Worm (Caenorhabditis elegans): ENCODE measurements around the gene glt-3.
A peak's percentile ranks its signal among the peaks of the same experiment; 100 is the strongest.

glt-3 gene

ce11 chrIV:10129957-10130356 is at the start of gene glt-3:
Gene glt-3, plus strand, starts transcription at chrIV:10130257.
- no peak for TF ChIP-seq lin-35 (GFP tag; optimal IDR thresholded peaks at IDR 0.05)
- TF ChIP-seq ceh-82 (tag; optimal IDR thresholded peaks at IDR 0.05), result no peak
- TF ChIP-seq sox-4 (tag; optimal IDR thresholded peaks at IDR 0.05), result no peak
- no peak for TF ChIP-seq mab-9 (GFP tag; IDR thresholded peaks at IDR 0.05)
- no peak for TF ChIP-seq alr-1 (tag; optimal IDR thresholded peaks at IDR 0.05; ENCODE audit: borderline replicate concordance)
- TF ChIP-seq C04F5.9 (tag; optimal IDR thresholded peaks at IDR 0.05), result no peak
- no peak for TF ChIP-seq efl-1 (optimal IDR thresholded peaks at IDR 0.05)
- no peak for TF ChIP-seq efl-1 (GFP tag; optimal IDR thresholded peaks at IDR 0.05 in 1 of 2)
- TF ChIP-seq unc-86 (tag; optimal IDR thresholded peaks at IDR 0.05), result no peak
- no peak for TF ChIP-seq nhr-77 (tag; optimal IDR thresholded peaks at IDR 0.05)
- no peak for TF ChIP-seq unc-98 (GFP tag; IDR thresholded peaks at IDR 0.05)
- no peak for TF ChIP-seq efl-3 (GFP tag; optimal IDR thresholded peaks at IDR 0.05)
- TF ChIP-seq rnt-1 (tag; optimal IDR thresholded peaks at IDR 0.05), result no peak
- TF ChIP-seq elt-3 (tag; optimal IDR thresholded peaks at IDR 0.05), result no peak
- no peak for TF ChIP-seq ztf-11 (tag; optimal IDR thresholded peaks at IDR 0.05)
- no peak for TF ChIP-seq egl-13 (tag; optimal IDR thresholded peaks at IDR 0.05)
- no peak for TF ChIP-seq Y116A8C.19 (tag; optimal IDR thresholded peaks at IDR 0.05; ENCODE audit: borderline replicate concordance)
- no peak for TF ChIP-seq ztf-4 (tag; optimal IDR thresholded peaks at IDR 0.05)
- TF ChIP-seq ama-1 (optimal IDR thresholded peaks at IDR 0.05), result no peak
- no peak for TF ChIP-seq hlh-17 (GFP tag; optimal IDR thresholded peaks at IDR 0.05; ENCODE audit: borderline replicate concordance)
- no peak for TF ChIP-seq fkh-4 (tag; optimal IDR thresholded peaks at IDR 0.05; ENCODE audit: borderline replicate concordance)

DNA sequence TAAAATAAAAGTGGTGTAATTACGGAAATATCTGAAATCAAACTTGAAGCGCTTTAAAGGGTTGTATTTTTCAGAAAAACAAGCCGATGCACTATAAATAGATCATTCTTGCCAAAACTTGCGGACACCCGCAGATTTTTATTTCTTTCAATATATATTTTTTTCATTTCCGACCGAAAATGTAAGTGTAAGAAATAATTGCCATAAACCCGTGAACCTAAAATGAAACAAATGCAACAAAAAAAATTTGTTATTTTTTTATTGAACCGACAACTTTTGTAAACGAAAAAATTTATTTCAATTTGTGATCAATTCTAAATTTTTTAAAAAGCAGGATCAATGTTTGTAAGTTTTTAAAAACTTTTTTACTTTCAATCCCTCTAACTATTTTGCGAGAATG is 49.2 kb upstream of the glt-3 start, which contains the start of gene W01B6.6:
Gene W01B6.6 (plus strand): TSS at position 301 of the 400 bp plus-strand sequence.
- no peak for TF ChIP-seq skn-1 (tag; optimal IDR thresholded peaks at IDR 0.05)

DNA sequence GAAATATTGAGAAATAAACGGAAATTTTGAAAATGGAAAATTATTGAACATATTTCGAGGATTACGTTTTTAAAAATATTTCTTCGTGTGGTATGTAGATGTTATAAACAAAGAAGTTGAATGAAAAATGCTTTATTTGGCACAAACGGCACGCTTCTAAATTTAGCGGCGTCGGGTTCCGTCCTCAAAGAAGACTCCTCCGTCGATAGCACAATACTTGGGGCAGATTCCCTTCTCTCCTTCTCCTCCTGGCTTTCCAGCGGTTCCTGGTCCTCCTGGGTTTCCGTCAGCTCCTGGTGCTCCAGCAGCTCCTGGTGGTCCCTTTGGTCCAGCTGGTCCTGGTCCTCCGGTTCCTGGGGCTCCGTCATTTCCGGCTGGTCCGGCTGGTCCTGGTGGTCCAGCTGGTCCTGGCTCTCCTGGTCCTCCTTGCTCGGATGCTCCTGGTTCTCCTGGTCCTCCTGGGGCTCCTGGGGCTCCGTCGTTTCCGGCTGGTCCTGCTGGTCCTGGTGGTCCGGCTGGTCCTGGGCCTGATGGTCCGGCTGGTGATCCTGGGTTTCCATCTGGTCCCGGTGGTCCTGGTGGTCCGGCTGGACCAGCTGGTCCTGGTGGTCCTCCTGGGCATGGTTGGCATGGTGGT is 45.6 kb upstream of the glt-3 start, which contains the start of gene W01B6.8:
Gene W01B6.8 (minus strand): TSS at position 51 of the 637 bp plus-strand sequence.
- no peak for TF ChIP-seq nhr-19 (GFP tag; conservative IDR thresholded peaks at IDR 0.05)
- no peak for TF ChIP-seq pag-3 (tag; optimal IDR thresholded peaks at IDR 0.05; ENCODE audit: borderline replicate concordance, insufficient read depth)
- TF ChIP-seq ceh-8 (GFP tag; optimal IDR thresholded peaks at IDR 0.05), result peak; percentile 83
- TF ChIP-seq aly-2 (tag; optimal IDR thresholded peaks at IDR 0.05), result no peak
- no peak for TF ChIP-seq fkh-8 (tag; optimal IDR thresholded peaks at IDR 0.05)
- no peak for TF ChIP-seq nhr-90 (tag; optimal IDR thresholded peaks at IDR 0.05; ENCODE audit: poor library complexity)
- no peak for TF ChIP-seq skn-1 (tag; optimal IDR thresholded peaks at IDR 0.05)
- no peak for TF ChIP-seq efl-1 (optimal IDR thresholded peaks at IDR 0.05)
- peak in 1 of 2 experiments; percentile 81 for TF ChIP-seq efl-1 (GFP tag; optimal IDR thresholded peaks at IDR 0.05 in 1 of 2)
- no peak for TF ChIP-seq ets-5 (GFP tag; IDR thresholded peaks at IDR 0.05)
- TF ChIP-seq ceh-63 (GFP tag; optimal IDR thresholded peaks at IDR 0.05), result no peak
- no peak for TF ChIP-seq tlp-1 (tag; optimal IDR thresholded peaks at IDR 0.05)
- no peak for TF ChIP-seq vab-15 (tag; optimal IDR thresholded peaks at IDR 0.05)
- no peak for TF ChIP-seq snpc-4 (tag; optimal IDR thresholded peaks at IDR 0.05)
- TF ChIP-seq alr-1 (tag; optimal IDR thresholded peaks at IDR 0.05; ENCODE audit: borderline replicate concordance), result no peak
- TF ChIP-seq jun-1 (tag; optimal IDR thresholded peaks at IDR 0.05), result no peak

DNA sequence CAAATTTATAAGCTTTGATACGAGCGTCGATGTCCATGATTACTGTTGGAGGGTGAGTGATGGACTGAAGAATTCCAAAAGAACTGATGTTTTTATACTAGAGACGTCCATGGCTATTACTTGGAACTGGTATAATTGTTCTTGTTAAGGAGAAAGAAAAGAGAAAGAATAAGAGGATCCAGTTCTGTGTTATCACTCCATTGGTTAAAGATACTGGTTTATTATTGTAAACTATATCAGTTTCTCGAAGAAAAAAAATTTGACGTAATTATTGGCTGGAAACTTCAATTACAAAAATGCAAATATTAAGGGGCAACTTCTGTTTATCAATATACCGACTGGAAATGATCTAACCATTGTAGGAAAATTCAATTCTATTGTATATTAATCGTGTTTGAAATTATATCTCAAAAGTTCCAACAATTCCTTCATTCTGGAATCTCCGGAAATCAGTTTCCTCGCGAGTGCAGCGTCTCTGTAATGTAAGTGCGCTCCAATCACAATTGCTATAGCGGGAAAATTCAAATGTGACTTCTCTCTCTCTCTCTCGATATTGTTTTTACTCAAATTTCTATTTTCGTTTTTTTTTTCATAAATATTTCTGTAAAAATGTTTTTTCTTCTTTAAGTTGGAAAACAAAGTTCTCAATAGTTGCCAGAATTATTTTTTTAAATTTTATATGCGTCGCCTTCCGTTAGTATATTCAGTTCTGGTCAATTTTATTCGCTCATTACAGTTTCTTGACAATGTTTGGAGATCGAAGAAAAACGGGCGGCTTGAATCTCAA is 44.5 kb upstream of the glt-3 start, which contains the start of the genes col-2 and ndc-80:
Gene col-2 (minus strand): TSS at position 51 of the 787 bp plus-strand sequence.
Gene ndc-80 (plus strand): TSS at position 737 of the 787 bp plus-strand sequence.
- no peak for TF ChIP-seq ceh-8 (GFP tag; optimal IDR thresholded peaks at IDR 0.05)
- peak; percentile 91 to 94 for TF ChIP-seq efl-1 (optimal IDR thresholded peaks at IDR 0.05)
- peak; percentile 88 to 99 for TF ChIP-seq efl-1 (GFP tag; optimal IDR thresholded peaks at IDR 0.05 in 1 of 2)
- TF ChIP-seq Y116A8C.19 (tag; optimal IDR thresholded peaks at IDR 0.05; ENCODE audit: borderline replicate concordance), result no peak
- peak; percentile 70 for TF ChIP-seq skn-1 (tag; optimal IDR thresholded peaks at IDR 0.05)
- no peak for TF ChIP-seq ets-5 (GFP tag; IDR thresholded peaks at IDR 0.05)
- TF ChIP-seq snpc-4 (tag; optimal IDR thresholded peaks at IDR 0.05), result peak; percentile 13
- TF ChIP-seq tbx-2 (tag; optimal IDR thresholded peaks at IDR 0.05), result peak; percentile 61
- peak in 1 of 2 experiments; percentile 59 for TF ChIP-seq mdl-1 (tag; optimal IDR thresholded peaks at IDR 0.05)
- TF ChIP-seq nhr-12 (tag; optimal IDR thresholded peaks at IDR 0.05), result no peak
- TF ChIP-seq lin-15B (tag; optimal IDR thresholded peaks at IDR 0.05), result peak; percentile 87
- TF ChIP-seq nhr-237 (tag; optimal IDR thresholded peaks at IDR 0.05), result peak; percentile 51
- TF ChIP-seq lin-13 (GFP tag; optimal IDR thresholded peaks at IDR 0.05), result peak; percentile 71
- peak; percentile 79 for TF ChIP-seq nhr-85 (tag)
- peak; percentile 88 for TF ChIP-seq rnt-1 (tag; optimal IDR thresholded peaks at IDR 0.05)
- TF ChIP-seq ceh-82 (tag; optimal IDR thresholded peaks at IDR 0.05), result peak in 2 of 3 experiments; percentile 36 to 80
- TF ChIP-seq xbp-1 (tag; optimal IDR thresholded peaks at IDR 0.05), result peak; percentile 71
- TF ChIP-seq dpl-1 (GFP tag; optimal IDR thresholded peaks at IDR 0.05), result peak; percentile 88 to 92 (median 89)
